Worm (Caenorhabditis elegans): Measurements from ENCODE around the gene srlf-29.

The srlf-29 gene

ce11 chrII:1668913-1669312 is 2.8 kb downstream of the srlf-29 start, which contains the start of gene srw-97:
Gene srw-97 (minus strand): TSS chrII:1669013.
- no peak for TF ChIP-seq lin-35 (GFP tag; optimal IDR thresholded peaks at IDR 0.05)
- TF ChIP-seq snpc-1.3 (tag; optimal IDR thresholded peaks at IDR 0.05; ENCODE audit: insufficient read depth) = no peak
- no peak for TF ChIP-seq mcd-1 (GFP tag; IDR thresholded peaks at IDR 0.05)
- no peak for TF ChIP-seq hsf-1 (GFP tag; IDR thresholded peaks at IDR 0.05)
- TF ChIP-seq ceh-58 (GFP tag; IDR thresholded peaks at IDR 0.05) = no peak
- TF ChIP-seq Y95B8A.8 (GFP tag; IDR thresholded peaks at IDR 0.05) = no peak
- no peak for TF ChIP-seq ceh-40 (GFP tag; IDR thresholded peaks at IDR 0.05)
- TF ChIP-seq F55B11.4 (tag; optimal IDR thresholded peaks at IDR 0.05; ENCODE audit: borderline replicate concordance, insufficient read depth) = no peak
- no peak for TF ChIP-seq hmg-20 (GFP tag; IDR thresholded peaks at IDR 0.05)
- no peak for TF ChIP-seq zfh-2 (GFP tag; conservative IDR thresholded peaks at IDR 0.05)
- TF ChIP-seq mel-28 (tag; optimal IDR thresholded peaks at IDR 0.05; ENCODE audit: borderline replicate concordance) = no peak
- TF ChIP-seq zim-3 (tag; optimal IDR thresholded peaks at IDR 0.05) = no peak
- no peak for TF ChIP-seq hrde-1 (tag; optimal IDR thresholded peaks at IDR 0.05; ENCODE audit: borderline replicate concordance)
- no peak for TF ChIP-seq bed-1 (GFP tag; IDR thresholded peaks at IDR 0.05)
- TF ChIP-seq rec-8 (tag; optimal IDR thresholded peaks at IDR 0.05) = no peak
- no peak for TF ChIP-seq madf-6 (GFP tag; IDR thresholded peaks at IDR 0.05)
- TF ChIP-seq nhr-179 (tag; optimal IDR thresholded peaks at IDR 0.05) = no peak
- TF ChIP-seq ceh-79 (tag; optimal IDR thresholded peaks at IDR 0.05) = no peak
- no peak for TF ChIP-seq fkh-3 (tag; optimal IDR thresholded peaks at IDR 0.05)

DNA sequence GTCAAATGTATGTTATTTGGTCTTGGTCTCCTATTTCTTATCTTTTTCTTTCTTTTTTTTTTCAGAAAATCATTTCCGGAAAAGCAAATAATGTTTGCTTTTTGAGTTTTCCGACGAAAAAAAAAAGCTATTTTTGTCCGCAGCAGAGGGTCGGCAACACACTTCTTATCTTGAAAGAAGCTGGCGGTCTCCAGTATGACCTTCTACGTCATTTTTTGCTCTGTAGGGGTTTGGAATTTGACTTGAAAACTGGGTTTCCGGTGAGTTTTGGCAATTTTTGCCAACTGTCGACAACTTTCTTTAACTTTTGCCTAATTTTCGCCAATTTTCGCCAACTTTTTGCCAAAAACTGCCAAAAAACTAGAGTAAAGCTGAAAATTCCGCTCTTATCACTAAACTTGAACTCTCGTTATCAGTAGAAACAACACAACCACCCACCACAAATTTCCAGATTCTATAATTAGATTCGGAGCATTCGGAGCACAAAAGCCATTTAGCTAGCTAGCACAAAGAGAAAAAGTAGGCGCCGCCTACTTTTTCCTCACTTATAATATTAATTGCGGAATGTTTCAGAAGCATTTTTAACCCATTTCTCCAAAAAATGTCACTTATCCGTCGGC is 4.2 kb downstream of the srlf-29 start, which contains the start of gene nhx-6:
Gene nhx-6, plus strand, starts transcription at position 570 of the 620 bp plus-strand sequence.
- TF ChIP-seq nhr-80 (tag; optimal IDR thresholded peaks at IDR 0.05) (peak; percentile 47), him-1 (tag; optimal IDR thresholded peaks at IDR 0.05) (no peak), dox-1 (GFP tag; IDR thresholded peaks at IDR 0.05) (0 out of 2 replicates have a peak, but pooled peaks have one; percentile 17), ceh-40 (GFP tag; IDR thresholded peaks at IDR 0.05) (no peak), ztf-6 (GFP tag; IDR thresholded peaks at IDR 0.05) (no peak), B0336.3 (GFP tag; IDR thresholded peaks at IDR 0.05) (no peak)

ce11 chrII:1670985-1671384 is 4.9 kb downstream of the srlf-29 start:
- 0 out of 2 replicates have a peak, but pooled peaks have one; percentile 33 for TF ChIP-seq zfh-2 (GFP tag; conservative IDR thresholded peaks at IDR 0.05)
- no peak for TF ChIP-seq cebp-1 (GFP tag; IDR thresholded peaks at IDR 0.05)
- no peak for TF ChIP-seq cebp-1 (tag; optimal IDR thresholded peaks at IDR 0.05)

ce11 chrII:1672673-1673072 is 6.5 kb downstream of the srlf-29 start:
- peak; percentile 29; the same call in 1 of the 2 replicates for TF ChIP-seq zfh-2 (GFP tag; conservative IDR thresholded peaks at IDR 0.05)
- TF ChIP-seq snpc-1.1 (tag; optimal IDR thresholded peaks at IDR 0.05; ENCODE audit: insufficient read depth) = no peak

DNA sequence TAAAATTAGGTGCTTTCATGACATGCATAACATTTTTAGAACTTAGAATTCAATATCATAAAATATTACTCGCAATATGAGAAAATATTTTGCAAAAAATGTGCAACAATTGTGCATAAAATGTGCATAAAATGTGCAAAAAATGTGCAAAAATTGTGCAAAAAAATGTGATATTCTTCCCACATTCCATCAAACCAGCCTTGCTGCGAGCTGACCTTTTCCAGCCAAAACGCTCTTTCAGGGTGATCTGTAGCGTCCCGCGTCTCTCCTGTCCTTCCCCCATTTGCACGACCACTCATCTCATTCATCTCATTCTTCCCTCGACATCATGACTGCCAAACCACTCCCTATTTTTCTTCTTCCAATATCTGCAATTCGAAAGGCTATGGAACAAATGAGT is 10.0 kb downstream of the srlf-29 start, which contains the start of gene fbxb-17:
Gene fbxb-17, plus strand, starts transcription at position 301 of the 400 bp plus-strand sequence.
- TF ChIP-seq ceh-40 (GFP tag; IDR thresholded peaks at IDR 0.05) = no peak
- TF ChIP-seq hlh-12 (tag; optimal IDR thresholded peaks at IDR 0.05) = no peak
- TF ChIP-seq B0261.1 (tag; optimal IDR thresholded peaks at IDR 0.05) = no peak
- no peak for TF ChIP-seq nhr-80 (tag; optimal IDR thresholded peaks at IDR 0.05)
- no peak for TF ChIP-seq him-1 (tag; optimal IDR thresholded peaks at IDR 0.05)
- no peak for TF ChIP-seq tbx-9 (tag; optimal IDR thresholded peaks at IDR 0.05; ENCODE audit: borderline replicate concordance)
